Fruit fly (Drosophila melanogaster): Measurements from ENCODE around the gene unc-119.

DNA sequence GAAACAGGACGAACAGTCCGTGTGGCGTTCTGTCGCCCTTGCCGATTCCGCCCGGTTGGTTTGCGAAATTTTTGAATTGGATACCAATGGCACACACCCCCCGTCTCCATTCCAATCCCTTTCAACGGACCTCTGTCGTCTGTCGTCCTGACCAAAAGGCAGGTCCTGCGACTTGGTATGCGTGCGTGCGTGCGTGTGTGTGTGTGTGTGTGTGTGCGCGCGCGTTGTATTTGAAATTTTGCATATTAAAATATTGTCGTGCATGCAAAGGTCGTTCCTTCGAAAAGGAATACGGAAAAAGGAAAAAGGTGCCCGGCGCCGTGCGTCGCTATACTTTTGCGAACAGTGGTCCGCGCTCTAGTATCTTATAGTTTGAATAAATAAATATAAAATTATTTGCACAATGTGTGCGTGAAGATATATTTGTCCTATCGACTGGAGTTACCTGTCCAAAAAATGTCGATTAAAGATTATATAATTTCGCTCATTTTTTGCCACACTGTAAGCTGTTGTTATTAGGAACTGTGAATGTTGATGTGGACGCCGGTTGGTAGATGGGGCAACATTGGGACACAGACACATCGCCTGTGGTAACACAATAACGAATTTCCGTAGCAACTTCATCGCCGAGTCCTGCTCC lies 19.6 kb downstream of the unc-119 start:
- TF ChIP-seq Dfd (GFP tag; optimal IDR thresholded peaks at IDR 0.05) (peak; percentile 99), Abd-B (GFP tag; optimal IDR thresholded peaks at IDR 0.05) (no peak), dsf (GFP tag; optimal IDR thresholded peaks at IDR 0.05; ENCODE audit: borderline replicate concordance) (no peak), Sp1 (GFP tag; optimal IDR thresholded peaks at IDR 0.05) (no peak), Hr83 (GFP tag; optimal IDR thresholded peaks at IDR 0.05; ENCODE audit: poor library complexity, severe bottlenecking) (no peak), Mio (GFP tag; optimal IDR thresholded peaks at IDR 0.05) (no peak), ey (GFP tag; optimal IDR thresholded peaks at IDR 0.05) (no peak), sv (GFP tag; optimal IDR thresholded peaks at IDR 0.05) (no peak)

Measured in whole organism, wandering third instar larva.